Worm (Caenorhabditis elegans): Measurements from ENCODE around the gene ZK180.8.
A peak's percentile ranks its signal among the peaks of the same experiment; 100 is the strongest.

ZK180.8 gene

DNA sequence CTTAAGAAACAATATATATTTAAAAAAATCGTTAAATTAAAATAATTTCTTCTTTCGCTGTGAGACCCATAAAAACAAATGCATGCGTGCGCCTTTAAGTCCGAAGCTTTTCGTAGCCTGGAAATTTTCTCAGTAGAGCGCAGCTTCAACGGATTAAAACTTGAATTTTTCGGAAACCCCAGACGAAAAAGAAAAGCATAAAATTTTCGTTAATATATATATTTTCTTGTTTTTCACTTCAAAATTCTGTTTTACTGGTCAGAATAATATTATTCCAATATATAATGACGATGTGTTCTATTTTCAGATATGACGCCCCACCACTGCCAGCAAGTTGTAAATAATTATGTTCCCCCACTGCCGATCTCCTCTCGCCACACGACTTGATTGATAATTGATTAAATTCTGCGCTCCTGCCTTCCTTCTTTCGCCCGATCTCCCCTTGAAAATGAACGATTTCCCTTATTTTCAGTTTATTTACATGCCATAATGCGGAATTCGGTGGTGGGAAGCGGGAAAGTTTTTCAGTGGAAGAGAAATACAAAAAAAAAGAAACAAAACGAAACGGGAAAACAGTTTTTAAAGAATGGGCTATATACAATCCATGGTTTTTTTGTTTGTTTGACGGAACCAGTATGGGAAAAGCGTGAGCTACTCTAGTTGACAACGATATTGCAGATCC is 43.3 kb downstream of the ZK180.8 start (continued):
- no peak for TF ChIP-seq fkh-10 (GFP tag; optimal IDR thresholded peaks at IDR 0.05)
- peak; percentile 7 for TF ChIP-seq ceh-8 (GFP tag; optimal IDR thresholded peaks at IDR 0.05)
- TF ChIP-seq swsn-7 (tag; optimal IDR thresholded peaks at IDR 0.05): peak; percentile 19
- TF ChIP-seq lin-35 (GFP tag; optimal IDR thresholded peaks at IDR 0.05): peak in 1 of 2 experiments; percentile 27
- peak; percentile 56 for TF ChIP-seq nhr-90 (tag; optimal IDR thresholded peaks at IDR 0.05; ENCODE audit: poor library complexity)
- peak; percentile 1 for TF ChIP-seq C16A3.4 (tag; optimal IDR thresholded peaks at IDR 0.05)
- TF ChIP-seq dpl-1 (GFP tag; optimal IDR thresholded peaks at IDR 0.05): no peak
- TF ChIP-seq nhr-76 (tag; optimal IDR thresholded peaks at IDR 0.05): no peak
- peak; percentile 29 for TF ChIP-seq nhr-19 (GFP tag; conservative IDR thresholded peaks at IDR 0.05)
- no peak for TF ChIP-seq lsy-2 (tag; optimal IDR thresholded peaks at IDR 0.05)
- no peak for TF ChIP-seq nhr-12 (tag; optimal IDR thresholded peaks at IDR 0.05)

DNA sequence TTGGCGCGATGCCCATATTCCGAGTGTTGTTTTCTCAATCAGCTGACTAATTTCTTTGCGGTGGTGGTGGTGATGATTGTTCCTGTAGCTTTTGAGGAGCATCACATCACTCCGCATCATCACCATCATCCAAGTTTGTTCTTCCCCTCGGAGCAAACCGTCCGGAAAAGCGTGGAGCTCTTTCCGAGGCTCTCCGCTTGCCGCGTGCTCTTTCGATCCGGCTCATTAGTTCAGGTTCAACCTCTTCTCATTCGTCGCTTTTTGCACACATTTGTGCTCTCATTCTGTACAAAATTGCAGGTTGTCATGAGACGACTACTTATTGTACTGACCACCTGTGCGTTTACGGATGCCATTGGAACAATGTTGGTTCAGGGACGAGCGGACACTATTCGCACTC is 46.3 kb downstream of the ZK180.8 start, which contains the start of gene M01H9.5:
TSS of gene M01H9.5 (plus strand) at position 301 of the 400 bp plus-strand sequence.
- TF ChIP-seq ztf-4 (tag; optimal IDR thresholded peaks at IDR 0.05) (no peak), ama-1 (optimal IDR thresholded peaks at IDR 0.05) (no peak)

DNA sequence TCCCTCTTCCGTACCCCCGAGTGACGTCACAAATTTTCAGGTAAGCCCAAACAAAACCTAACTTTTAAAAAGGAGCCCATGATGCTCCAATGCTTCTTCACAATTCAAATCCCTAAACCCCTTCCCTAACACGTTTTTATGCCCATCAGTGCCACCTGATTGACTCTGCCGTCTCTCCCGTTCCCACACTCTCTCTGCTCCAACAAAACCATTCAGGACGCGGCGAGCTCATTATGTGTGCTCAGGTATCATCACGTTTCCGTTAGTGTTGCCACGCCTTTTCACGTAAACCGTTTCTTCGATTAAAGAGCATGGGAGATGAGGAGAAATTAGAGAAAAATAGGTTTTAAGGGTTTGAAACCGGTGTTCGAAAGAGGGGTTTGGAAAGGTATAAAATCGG is 48.4 kb downstream of the ZK180.8 start, which contains the start of gene M01H9.2:
TSS of gene M01H9.2 (minus strand) at position 101 of the 400 bp plus-strand sequence.
- TF ChIP-seq unc-98 (GFP tag; IDR thresholded peaks at IDR 0.05) (no peak), unc-30 (tag; optimal IDR thresholded peaks at IDR 0.05) (no peak), ets-5 (GFP tag; IDR thresholded peaks at IDR 0.05) (no peak), mab-9 (GFP tag; IDR thresholded peaks at IDR 0.05) (no peak), lin-15B (tag; optimal IDR thresholded peaks at IDR 0.05) (no peak), zag-1 (tag; optimal IDR thresholded peaks at IDR 0.05) (no peak), snpc-4 (tag; optimal IDR thresholded peaks at IDR 0.05) (no peak), ceh-82 (tag; optimal IDR thresholded peaks at IDR 0.05) (no peak), nhr-90 (tag; optimal IDR thresholded peaks at IDR 0.05; ENCODE audit: poor library complexity) (no peak)
